Worm (Caenorhabditis elegans): ENCODE results near the gene F54C9.9.

DNA sequence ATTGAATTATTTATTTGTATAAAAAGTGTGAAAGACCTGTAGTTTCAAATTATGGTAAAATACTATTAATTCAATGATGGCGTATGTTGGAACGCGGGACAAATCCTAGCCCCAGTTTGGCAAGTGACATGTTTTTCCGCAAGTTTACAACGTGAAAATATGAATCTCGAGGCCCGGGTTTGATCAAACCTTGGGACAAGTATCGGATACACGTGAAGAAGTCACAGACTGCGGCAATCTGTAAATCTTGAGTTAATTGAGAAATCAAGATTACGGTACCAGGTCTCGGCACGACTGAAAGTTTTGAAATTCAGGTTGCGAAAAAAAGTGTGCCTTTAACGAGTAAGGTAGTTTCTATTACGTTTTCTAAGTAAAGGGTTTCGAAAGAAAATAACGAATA lies 5.2 kb downstream of the F54C9.9 start:
- no peak for TF ChIP-seq aly-2 (tag; optimal IDR thresholded peaks at IDR 0.05)
- TF ChIP-seq ztf-4 (tag; optimal IDR thresholded peaks at IDR 0.05): no peak
- TF ChIP-seq ama-1 (optimal IDR thresholded peaks at IDR 0.05): no peak
- TF ChIP-seq fos-1 (tag; optimal IDR thresholded peaks at IDR 0.05): no peak
- no peak for TF ChIP-seq mef-2 (tag; optimal IDR thresholded peaks at IDR 0.05)
- no peak for TF ChIP-seq blmp-1 (tag; optimal IDR thresholded peaks at IDR 0.05)
- TF ChIP-seq lin-15B (tag; optimal IDR thresholded peaks at IDR 0.05): no peak
- no peak for TF ChIP-seq ztf-11 (tag; optimal IDR thresholded peaks at IDR 0.05)
- no peak for TF ChIP-seq pag-3 (tag; optimal IDR thresholded peaks at IDR 0.05; ENCODE audit: borderline replicate concordance, insufficient read depth)
- TF ChIP-seq elt-2 (tag; optimal IDR thresholded peaks at IDR 0.05): no peak
- no peak for TF ChIP-seq skn-1 (tag; optimal IDR thresholded peaks at IDR 0.05)
- TF ChIP-seq mdl-1 (tag; optimal IDR thresholded peaks at IDR 0.05): no peak
- TF ChIP-seq ceh-82 (tag; optimal IDR thresholded peaks at IDR 0.05): no peak
- no peak for TF ChIP-seq fkh-10 (GFP tag; optimal IDR thresholded peaks at IDR 0.05)

Data from whole organism, L1 larva.